Worm (Caenorhabditis elegans) whole organism, mixed stage, embryonic: ENCODE measurements around the gene F37A8.5.

Source experiments
- M03D4.4 ChIP-seq: sonication (generic microtip); optimal IDR thresholded peaks from 2 replicates; lab custom pipeline; 2017; ENCODE audit warnings: mild to moderate bottlenecking, missing genetic modification characterization, missing compliant biosample characterization
- bed-3 ChIP-seq: fragments of 200-800 bp; sonication (Bioruptor generic); optimal IDR thresholded peaks from 3 replicates; lab custom pipeline; 2018; ENCODE audit warnings: mild to moderate bottlenecking, missing genetic modification characterization, moderate library complexity, missing compliant biosample characterization
- blmp-1 ChIP-seq: fragments of 150-350 bp; optimal IDR thresholded peaks from 2 replicates; lab custom pipeline; 2014; ENCODE audit warnings: missing biosample characterization, missing genetic modification characterization
- ceh-39 ChIP-seq: fragments of 150-350 bp; optimal IDR thresholded peaks from 2 replicates; lab custom pipeline; 2014; ENCODE audit warnings: missing biosample characterization, missing genetic modification characterization
- ceh-43 ChIP-seq: fragments of 200-800 bp; sonication (Bioruptor generic); optimal IDR thresholded peaks from 2 replicates; lab custom pipeline; 2018; ENCODE audit warnings: mild to moderate bottlenecking, missing genetic modification characterization, moderate library complexity, missing compliant biosample characterization
- ceh-83 ChIP-seq: fragments of 200-800 bp; sonication (Bioruptor generic); optimal IDR thresholded peaks from 2 replicates; lab custom pipeline; 2018; ENCODE audit warnings: mild to moderate bottlenecking, missing genetic modification characterization, missing compliant biosample characterization
- ces-1 ChIP-seq: fragments of 150-350 bp; optimal IDR thresholded peaks from 2 replicates; lab custom pipeline; 2014; ENCODE audit warnings: missing biosample characterization, missing genetic modification reagents, missing genetic modification characterization
- drap-1 ChIP-seq: fragments of 200-800 bp; sonication (Bioruptor generic); optimal IDR thresholded peaks from 3 replicates; lab custom pipeline; 2018; ENCODE audit warnings: mild to moderate bottlenecking, missing genetic modification characterization, missing compliant biosample characterization
- elt-1 ChIP-seq: sonication (generic microtip); optimal IDR thresholded peaks from 2 replicates; lab custom pipeline; 2017; ENCODE audit warnings: missing genetic modification characterization, mild to moderate bottlenecking, missing compliant biosample characterization, antibody characterized with exemption, moderate library complexity, borderline replicate concordance; ENCODE audit not compliant: insufficient read depth
- elt-3 ChIP-seq: fragments of 150-350 bp; optimal IDR thresholded peaks from 2 replicates; lab custom pipeline; 2014; ENCODE audit warnings: missing biosample characterization, missing genetic modification characterization
- flh-1 ChIP-seq: fragments of 200-800 bp; sonication (Bioruptor generic); optimal IDR thresholded peaks from 2 replicates; lab custom pipeline; 2018; ENCODE audit warnings: mild to moderate bottlenecking, missing genetic modification characterization, moderate library complexity, missing compliant biosample characterization
- ham-2 ChIP-seq: fragments of 200-800 bp; sonication (Bioruptor generic); optimal IDR thresholded peaks from 2 replicates; lab custom pipeline; 2018; ENCODE audit warnings: mild to moderate bottlenecking, missing genetic modification characterization, missing compliant biosample characterization
- hlh-1 ChIP-seq: fragments of 150-350 bp; optimal IDR thresholded peaks from 2 replicates; lab custom pipeline; 2014; ENCODE audit warnings: missing biosample characterization, missing genetic modification reagents, missing genetic modification characterization
- lin-13 ChIP-seq: fragments of 150-350 bp; optimal IDR thresholded peaks from 2 replicates; lab custom pipeline; 2014; ENCODE audit warnings: missing biosample characterization, missing genetic modification characterization
- lin-32 ChIP-seq: fragments of 200-800 bp; sonication (Bioruptor generic); optimal IDR thresholded peaks from 2 replicates; lab custom pipeline; 2018; ENCODE audit warnings: mild to moderate bottlenecking, missing genetic modification characterization, missing compliant biosample characterization
- lsy-2 ChIP-seq: fragments of 150-350 bp; optimal IDR thresholded peaks from 2 replicates; lab custom pipeline; 2014; ENCODE audit warnings: missing biosample characterization, missing genetic modification characterization
- mab-5 ChIP-seq: fragments of 150-350 bp; optimal IDR thresholded peaks from 2 replicates; lab custom pipeline; 2014; ENCODE audit warnings: missing biosample characterization, missing genetic modification characterization
- mep-1 ChIP-seq: fragments of 150-350 bp; optimal IDR thresholded peaks from 2 replicates; lab custom pipeline; 2017; ENCODE audit warnings: missing biosample characterization, missing genetic modification reagents, missing genetic modification characterization, inconsistent platforms
- mls-2 ChIP-seq: sonication (generic microtip); optimal IDR thresholded peaks from 2 replicates; lab custom pipeline; 2016; ENCODE audit warnings: mild to moderate bottlenecking, missing genetic modification characterization, moderate library complexity, missing compliant biosample characterization
- nhr-12 ChIP-seq: fragments of 150-350 bp; optimal IDR thresholded peaks from 2 replicates; lab custom pipeline; 2014; ENCODE audit warnings: missing biosample characterization, missing genetic modification characterization
- nhr-2 ChIP-seq: fragments of 150-350 bp; optimal IDR thresholded peaks from 2 replicates; lab custom pipeline; 2014; ENCODE audit warnings: missing biosample characterization, missing genetic modification characterization
- nhr-237 ChIP-seq: fragments of 150-350 bp; optimal IDR thresholded peaks from 2 replicates; lab custom pipeline; 2014; ENCODE audit warnings: missing biosample characterization, missing genetic modification characterization
- nhr-28 ChIP-seq: fragments of 150-350 bp; optimal IDR thresholded peaks from 2 replicates; lab custom pipeline; 2014; ENCODE audit warnings: missing biosample characterization, missing genetic modification characterization
- nhr-76 ChIP-seq: sonication (generic microtip); optimal IDR thresholded peaks from 2 replicates; lab custom pipeline; 2017; ENCODE audit warnings: missing biosample characterization, missing genetic modification characterization
- pha-4 ChIP-seq: fragments of 150-350 bp; optimal IDR thresholded peaks from 2 replicates; lab custom pipeline; 2018; ENCODE audit warnings: missing biosample characterization, missing genetic modification reagents, missing genetic modification characterization
- sem-2 ChIP-seq: fragments of 200-800 bp; sonication (Bioruptor generic); optimal IDR thresholded peaks from 2 replicates; lab custom pipeline; 2018; ENCODE audit warnings: mild to moderate bottlenecking, missing genetic modification characterization, missing compliant biosample characterization
- snpc-4 ChIP-seq: fragments of 150-350 bp; optimal IDR thresholded peaks from 2 replicates; lab custom pipeline; 2014; ENCODE audit warnings: missing biosample characterization, missing genetic modification characterization
- sptf-1 ChIP-seq: sonication (generic microtip); optimal IDR thresholded peaks from 2 replicates; lab custom pipeline; 2017; ENCODE audit warnings: mild to moderate bottlenecking, missing genetic modification characterization, moderate library complexity, missing compliant biosample characterization
- tbx-8 ChIP-seq: fragments of 200-800 bp; sonication (Bioruptor generic); optimal IDR thresholded peaks from 2 replicates; lab custom pipeline; 2018; ENCODE audit warnings: mild to moderate bottlenecking, missing genetic modification characterization, moderate library complexity, missing compliant biosample characterization
- unc-120 ChIP-seq: sonication (generic microtip); optimal IDR thresholded peaks from 2 replicates; lab custom pipeline; 2017; ENCODE audit warnings: missing genetic modification characterization, missing compliant biosample characterization; ENCODE audit not compliant: poor library complexity, severe bottlenecking
- unc-39 ChIP-seq: fragments of 150-350 bp; optimal IDR thresholded peaks from 2 replicates; lab custom pipeline; 2014; ENCODE audit warnings: missing biosample characterization, missing genetic modification characterization
- unc-62 ChIP-seq: fragments of 150-350 bp; optimal IDR thresholded peaks from 2 replicates; lab custom pipeline; 2014; ENCODE audit warnings: missing biosample characterization, missing genetic modification reagents, missing genetic modification characterization
- zip-8 ChIP-seq: fragments of 150-350 bp; optimal IDR thresholded peaks from 2 replicates; lab custom pipeline; 2014; ENCODE audit warnings: missing biosample characterization, missing genetic modification characterization
- ztf-11 ChIP-seq: fragments of 150-350 bp; optimal IDR thresholded peaks from 2 replicates; lab custom pipeline; 2014; ENCODE audit warnings: missing biosample characterization, missing genetic modification characterization

The F37A8.5 gene

DNA sequence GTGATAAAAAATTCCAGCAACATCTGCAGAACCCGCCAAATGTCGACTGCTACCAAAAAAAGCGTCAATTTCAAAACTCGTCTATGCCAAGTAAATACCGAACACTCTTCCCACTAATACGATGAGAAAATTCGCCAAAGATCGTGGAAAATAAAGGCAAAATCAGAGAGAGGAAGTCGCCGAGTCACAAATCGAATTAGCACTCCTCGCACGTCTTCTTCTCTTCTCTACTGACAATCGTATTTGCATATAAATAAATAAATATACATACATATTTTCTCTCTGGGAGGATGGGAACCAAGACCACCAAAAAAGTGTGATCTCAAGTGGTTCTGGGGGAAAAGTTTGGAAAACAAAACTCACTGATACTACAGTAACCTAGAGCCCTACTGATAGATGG is 14.0 kb downstream of the F37A8.5 start:
- TF ChIP-seq ces-1 (GFP tag; lab: Kevin White, UChicago) (peak; percentile 97), blmp-1 (tag; lab: Kevin White, UChicago) (no peak)

DNA sequence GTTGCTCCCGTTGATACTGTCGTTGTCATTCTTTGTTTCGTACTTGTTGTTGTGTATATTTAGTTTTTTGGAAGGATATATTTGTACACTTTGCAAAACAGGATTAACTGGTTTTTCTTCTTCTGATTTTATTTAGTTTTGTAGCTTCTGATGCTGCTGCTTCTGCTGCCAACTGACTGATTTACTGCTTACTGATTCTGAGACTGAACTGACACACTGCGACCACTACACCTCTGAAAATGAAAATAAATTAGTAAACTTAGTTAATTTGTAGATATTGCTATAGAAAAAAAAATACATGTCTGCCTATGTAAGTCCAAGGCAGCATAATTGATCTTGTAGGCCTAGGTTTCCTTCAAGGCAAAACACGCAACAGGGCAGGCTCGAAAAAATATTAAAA is 16.3 kb downstream of the F37A8.5 start, which contains the start of gene R10E9.4:
Gene R10E9.4 (minus strand): TSS at position 101 of the 400 bp plus-strand sequence.
- TF ChIP-seq unc-39 (tag; lab: Kevin White, UChicago) (no peak), tbx-8 (GFP tag; lab: Kevin White, UChicago) (no peak), lin-13 (tag; lab: Kevin White, UChicago) (no peak), ces-1 (GFP tag; lab: Kevin White, UChicago) (no peak), snpc-4 (tag; lab: Kevin White, UChicago) (no peak), mls-2 (no peak), lin-32 (no peak), nhr-28 (tag; lab: Kevin White, UChicago) (no peak), nhr-76 (tag; lab: Kevin White, UChicago) (no peak), drap-1 (GFP tag; lab: Kevin White, UChicago) (no peak), mep-1 (tag; lab: Kevin White, UChicago) (no peak), lsy-2 (no peak), mab-5 (tag; lab: Kevin White, UChicago) (no peak), ceh-39 (tag; lab: Kevin White, UChicago) (no peak), ceh-83 (GFP tag; lab: Kevin White, UChicago) (no peak), pha-4 (tag; lab: Kevin White, UChicago) (no peak), M03D4.4 (tag; lab: Kevin White, UChicago) (no peak), sptf-1 (tag; lab: Kevin White, UChicago) (no peak), unc-62 (no peak), elt-1 (tag; lab: Kevin White, UChicago) (no peak)

DNA sequence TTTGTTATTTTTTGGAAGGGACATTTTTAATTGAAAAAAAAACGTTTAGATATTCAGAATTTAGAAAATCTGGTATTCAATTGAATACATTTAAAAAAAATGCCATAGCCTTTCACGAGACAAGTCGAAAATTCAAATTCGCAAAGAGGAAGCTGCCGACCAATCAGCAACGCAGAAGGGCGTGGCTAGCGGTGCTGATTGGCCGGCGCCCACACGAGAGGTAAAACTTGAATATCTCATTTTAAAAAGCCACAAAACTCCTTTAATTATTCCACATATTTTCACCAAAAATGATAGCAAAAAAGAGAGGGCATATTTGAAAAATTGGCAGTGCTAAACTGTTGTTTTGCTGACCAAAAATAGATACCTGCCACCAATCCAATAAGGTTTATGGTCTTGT is 18.1 kb downstream of the F37A8.5 start:
- TF ChIP-seq unc-39 (tag; lab: Kevin White, UChicago) (no peak), zip-8 (tag; lab: Kevin White, UChicago) (no peak), ces-1 (GFP tag; lab: Kevin White, UChicago) (no peak), elt-3 (no peak), tbx-8 (GFP tag; lab: Kevin White, UChicago) (no peak), pha-4 (tag; lab: Kevin White, UChicago) (no peak), ceh-83 (GFP tag; lab: Kevin White, UChicago) (no peak), snpc-4 (tag; lab: Kevin White, UChicago) (no peak), unc-62 (no peak), hlh-1 (no peak), nhr-2 (tag; lab: Kevin White, UChicago) (no peak), mls-2 (no peak), sem-2 (GFP tag; lab: Kevin White, UChicago) (no peak), ceh-43 (GFP tag; lab: Kevin White, UChicago) (no peak), nhr-237 (tag; lab: Kevin White, UChicago) (no peak), ham-2 (GFP tag; lab: Kevin White, UChicago) (no peak), lin-32 (no peak), lin-13 (tag; lab: Kevin White, UChicago) (no peak)

DNA sequence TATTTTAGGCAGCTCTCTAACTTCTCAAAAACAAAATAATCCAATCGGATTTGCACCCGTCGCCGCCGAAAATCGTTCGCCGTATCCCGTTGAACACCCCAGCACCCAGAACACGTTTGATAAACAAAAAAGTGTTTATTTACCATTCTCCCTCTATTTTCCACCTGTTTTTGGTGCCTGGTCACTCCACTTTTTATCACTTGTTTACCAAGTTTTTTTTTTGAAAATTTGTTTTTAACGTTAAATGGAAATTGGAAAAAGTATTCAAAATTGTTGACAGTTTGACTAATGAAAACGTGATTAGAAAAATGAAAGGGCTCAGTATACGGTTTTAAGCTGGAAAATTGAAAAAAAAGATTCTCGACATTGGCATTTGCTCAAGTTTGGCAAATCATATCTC is 18.6 kb downstream of the F37A8.5 start:
- no peak for TF ChIP-seq mls-2
- TF ChIP-seq nhr-12 (tag; lab: Kevin White, UChicago) = no peak
- TF ChIP-seq ceh-83 (GFP tag; lab: Kevin White, UChicago) = no peak
- no peak for TF ChIP-seq ces-1 (GFP tag; lab: Kevin White, UChicago)
- no peak for TF ChIP-seq lin-32
- TF ChIP-seq bed-3 (GFP tag; lab: Kevin White, UChicago) = no peak

DNA sequence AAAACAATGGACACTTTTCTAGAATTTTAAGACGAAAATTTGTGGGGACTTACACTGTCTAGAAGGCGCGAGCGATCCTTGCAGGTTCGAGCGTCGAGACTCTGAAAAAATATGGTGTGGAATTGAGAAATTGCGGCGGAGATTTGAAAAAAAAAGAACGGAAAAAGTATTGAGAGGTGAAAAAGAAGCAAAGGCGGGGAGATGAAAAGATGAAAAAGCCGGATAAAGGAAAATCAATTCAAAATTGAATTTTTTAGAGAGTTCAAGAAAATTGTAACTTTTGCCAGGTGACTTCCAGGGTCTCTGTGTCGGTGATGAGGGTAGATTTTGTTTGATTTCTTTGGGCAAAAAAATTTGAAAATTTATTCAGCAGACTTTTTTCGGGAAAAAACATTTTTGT is 19.9 kb downstream of the F37A8.5 start, which contains the start of gene msi-1:
Gene msi-1 (minus strand): TSS at position 101 of the 400 bp plus-strand sequence.
- TF ChIP-seq hlh-1 (no peak), ham-2 (GFP tag; lab: Kevin White, UChicago) (no peak), zip-8 (tag; lab: Kevin White, UChicago) (no peak), nhr-2 (tag; lab: Kevin White, UChicago) (no peak), bed-3 (GFP tag; lab: Kevin White, UChicago) (no peak), flh-1 (GFP tag; lab: Kevin White, UChicago) (no peak), snpc-4 (tag; lab: Kevin White, UChicago) (no peak), elt-3 (no peak), unc-120 (tag; lab: Kevin White, UChicago) (no peak), blmp-1 (tag; lab: Kevin White, UChicago) (no peak), sptf-1 (tag; lab: Kevin White, UChicago) (no peak), lin-32 (no peak), ztf-11 (tag; lab: Kevin White, UChicago) (no peak), nhr-12 (tag; lab: Kevin White, UChicago) (no peak), ces-1 (GFP tag; lab: Kevin White, UChicago) (no peak), drap-1 (GFP tag; lab: Kevin White, UChicago) (no peak)
